Worm (Caenorhabditis elegans) whole organism, L1 larva: ENCODE data around the gene ZK593.2.

Source experiments
- C16A3.4 ChIP-seq: fragments of 150-350 bp; optimal IDR thresholded peaks from 2 replicates; lab custom pipeline; 2014; ENCODE audit warnings: missing biosample characterization, missing genetic modification characterization
- Y116A8C.19 ChIP-seq: sonication (generic microtip); optimal IDR thresholded peaks from 2 replicates; lab custom pipeline; 2016; ENCODE audit warnings: missing compliant biosample characterization, missing genetic modification characterization, borderline replicate concordance
- aha-1 ChIP-seq: fragments of 150-350 bp; optimal IDR thresholded peaks from 2 replicates; lab custom pipeline; 2014; ENCODE audit warnings: missing biosample characterization, missing genetic modification characterization
- aly-2 ChIP-seq: fragments of 150-350 bp; optimal IDR thresholded peaks from 2 replicates; lab custom pipeline; 2014; ENCODE audit warnings: missing biosample characterization, missing genetic modification characterization
- ama-1 ChIP-seq: fragments of 150-350 bp; optimal IDR thresholded peaks from 2 replicates; lab custom pipeline; 2014
- blmp-1 ChIP-seq: fragments of 150-350 bp; optimal IDR thresholded peaks from 2 replicates; lab custom pipeline; 2014; ENCODE audit warnings: missing biosample characterization, missing genetic modification characterization
- ceh-82 ChIP-seq, 3 experiments: fragments of 150-350 bp in 1 of 3; sonication (generic microtip) in 2 of 3; optimal IDR thresholded peaks; 2 replicates each; lab custom pipeline; 2014 to 2017; ENCODE audit warnings: missing biosample characterization in 3 of 3, missing genetic modification characterization in 3 of 3
- dpl-1 ChIP-seq, 3 experiments: fragments of 150-350 bp in 2 of 3; sonication (generic microtip) in 1 of 3; optimal IDR thresholded peaks; 2 replicates each; lab custom pipeline; 2014 to 2017; ENCODE audit warnings: missing biosample characterization in 3 of 3, missing genetic modification characterization in 3 of 3, missing genetic modification reagents in 3 of 3
- dsc-1 ChIP-seq: sonication (generic microtip); optimal IDR thresholded peaks from 2 replicates; lab custom pipeline; 2016; ENCODE audit warnings: mild to moderate bottlenecking, missing genetic modification characterization, missing compliant biosample characterization
- egl-13 ChIP-seq: sonication (generic microtip); optimal IDR thresholded peaks from 2 replicates; lab custom pipeline; 2016; ENCODE audit warnings: missing genotype, missing genetic modification reagents, missing genetic modification characterization, missing compliant biosample characterization
- elt-2 ChIP-seq: sonication (generic microtip); optimal IDR thresholded peaks from 2 replicates; lab custom pipeline; 2016; ENCODE audit warnings: missing genetic modification characterization, mild to moderate bottlenecking, inconsistent platforms, missing compliant biosample characterization, missing genetic modification reagents
- elt-3 ChIP-seq, 6 experiments: fragments of 150-350 bp in 1 of 6; sonication (generic microtip); optimal IDR thresholded peaks; 2 replicates each; lab custom pipeline; 2017 to 2018; ENCODE audit warnings: missing biosample characterization in 6 of 6, missing genetic modification characterization in 6 of 6, inconsistent platforms in 1 of 6
- fkh-10 ChIP-seq: sonication (generic microtip); optimal IDR thresholded peaks from 2 replicates; lab custom pipeline; 2017; ENCODE audit warnings: missing biosample characterization, missing genetic modification reagents, missing genetic modification characterization
- fkh-8 ChIP-seq: sonication (generic microtip); optimal IDR thresholded peaks from 2 replicates; lab custom pipeline; 2016; ENCODE audit warnings: mild to moderate bottlenecking, missing genetic modification characterization, missing compliant biosample characterization
- fos-1 ChIP-seq: fragments of 150-350 bp; optimal IDR thresholded peaks from 2 replicates; lab custom pipeline; 2014; ENCODE audit warnings: missing biosample characterization, missing genetic modification characterization
- grh-1 ChIP-seq: fragments of 200-800 bp; sonication (Bioruptor generic); IDR thresholded peaks from 2 replicates; pipeline ENCODE4 v1.3.6; 2022; ENCODE audit warnings: missing genetic modification reagents, missing genetic modification characterization, missing compliant biosample characterization
- hpl-2 ChIP-seq: fragments of 150-350 bp; optimal IDR thresholded peaks from 2 replicates; lab custom pipeline; 2014; ENCODE audit warnings: missing biosample characterization, missing genetic modification reagents, missing genetic modification characterization
- irx-1 ChIP-seq: sonication (generic microtip); optimal IDR thresholded peaks from 2 replicates; lab custom pipeline; 2016; ENCODE audit warnings: missing genetic modification characterization, missing compliant biosample characterization
- jun-1 ChIP-seq: fragments of 150-350 bp; optimal IDR thresholded peaks from 2 replicates; lab custom pipeline; 2014; ENCODE audit warnings: missing biosample characterization, missing genetic modification reagents, missing genetic modification characterization
- lin-13 ChIP-seq: fragments of 150-350 bp; optimal IDR thresholded peaks from 2 replicates; lab custom pipeline; 2014; ENCODE audit warnings: missing biosample characterization, missing genetic modification reagents, missing genetic modification characterization
- lin-14 ChIP-seq: fragments of 200-800 bp; sonication (Bioruptor generic); optimal IDR thresholded peaks from 2 replicates; lab custom pipeline; 2018; ENCODE audit warnings: mild to moderate bottlenecking, missing genetic modification characterization, moderate library complexity, missing compliant biosample characterization
- lin-15B ChIP-seq: fragments of 150-350 bp; sonication (generic microtip); optimal IDR thresholded peaks from 3 replicates; lab custom pipeline; 2014; ENCODE audit warnings: missing biosample characterization, missing genetic modification characterization
- lin-35 ChIP-seq, 2 experiments: fragments of 150-350 bp; optimal IDR thresholded peaks; 2 replicates each; lab custom pipeline; 2014; ENCODE audit warnings: missing biosample characterization in 2 of 2, missing genetic modification characterization in 2 of 2, missing genetic modification reagents in 2 of 2
- lsy-2 ChIP-seq, 2 experiments: fragments of 150-350 bp; optimal IDR thresholded peaks; 2 replicates each; lab custom pipeline; 2014; ENCODE audit warnings: missing biosample characterization in 2 of 2, missing genetic modification characterization in 2 of 2
- mdl-1 ChIP-seq, 2 experiments: fragments of 150-350 bp; optimal IDR thresholded peaks; 2 replicates each; lab custom pipeline; 2014 to 2017; ENCODE audit warnings: missing biosample characterization in 2 of 2, missing genetic modification characterization in 2 of 2, inconsistent platforms in 1 of 2
- mep-1 ChIP-seq: fragments of 150-350 bp; optimal IDR thresholded peaks from 2 replicates; lab custom pipeline; 2014; ENCODE audit warnings: missing biosample characterization, missing genetic modification characterization
- nhr-19 ChIP-seq: fragments of 200-800 bp; sonication (Bioruptor generic); conservative IDR thresholded peaks from 2 replicates; pipeline ENCODE4 v1.3.6; 2022; ENCODE audit warnings: missing genetic modification characterization, missing compliant biosample characterization
- nhr-20 ChIP-seq: sonication (generic microtip); optimal IDR thresholded peaks from 2 replicates; lab custom pipeline; 2016; ENCODE audit warnings: mild to moderate bottlenecking, missing genetic modification characterization, missing compliant biosample characterization
- nhr-237 ChIP-seq: fragments of 150-350 bp; optimal IDR thresholded peaks from 2 replicates; lab custom pipeline; 2014; ENCODE audit warnings: missing biosample characterization, missing genetic modification characterization
- nhr-47 ChIP-seq: sonication (generic microtip); optimal IDR thresholded peaks from 2 replicates; lab custom pipeline; 2016; ENCODE audit warnings: mild to moderate bottlenecking, missing genetic modification characterization, moderate library complexity, missing compliant biosample characterization
- nhr-71 ChIP-seq: sonication (generic microtip); optimal IDR thresholded peaks from 2 replicates; lab custom pipeline; 2016; ENCODE audit warnings: mild to moderate bottlenecking, missing genetic modification characterization, moderate library complexity, missing compliant biosample characterization
- nhr-77 ChIP-seq: fragments of 150-350 bp; optimal IDR thresholded peaks from 2 replicates; lab custom pipeline; 2014; ENCODE audit warnings: missing biosample characterization, missing genetic modification characterization
- nhr-90 ChIP-seq: sonication (generic microtip); optimal IDR thresholded peaks from 2 replicates; lab custom pipeline; 2016; ENCODE audit warnings: mild to moderate bottlenecking, missing genetic modification characterization, missing compliant biosample characterization; ENCODE audit not compliant: poor library complexity
- pax-3 ChIP-seq: fragments of 200-800 bp; sonication (Bioruptor generic); optimal IDR thresholded peaks from 2 replicates; lab custom pipeline; 2018; ENCODE audit warnings: mild to moderate bottlenecking, missing genetic modification characterization, moderate library complexity, missing compliant biosample characterization
- pqm-1 ChIP-seq: sonication (generic microtip); optimal IDR thresholded peaks from 3 replicates; lab custom pipeline; 2017; ENCODE audit warnings: missing biosample characterization, missing genetic modification characterization
- rnt-1 ChIP-seq: sonication (generic microtip); optimal IDR thresholded peaks from 2 replicates; lab custom pipeline; 2016; ENCODE audit warnings: mild to moderate bottlenecking, missing genetic modification characterization, moderate library complexity, missing compliant biosample characterization
- snpc-4 ChIP-seq: fragments of 150-350 bp; optimal IDR thresholded peaks from 2 replicates; lab custom pipeline; 2014; ENCODE audit warnings: missing biosample characterization, missing genetic modification characterization
- snu-23 ChIP-seq: sonication (generic microtip); optimal IDR thresholded peaks from 2 replicates; lab custom pipeline; 2016; ENCODE audit warnings: missing genetic modification characterization, missing compliant biosample characterization
- sptf-1 ChIP-seq: fragments of 150-350 bp; optimal IDR thresholded peaks from 2 replicates; lab custom pipeline; 2014; ENCODE audit warnings: missing biosample characterization, missing genetic modification characterization
- tbx-2 ChIP-seq: sonication (generic microtip); optimal IDR thresholded peaks from 2 replicates; lab custom pipeline; 2016; ENCODE audit warnings: missing genetic modification characterization, missing compliant biosample characterization
- unc-130 ChIP-seq: fragments of 150-350 bp; optimal IDR thresholded peaks from 2 replicates; lab custom pipeline; 2017; ENCODE audit warnings: missing biosample characterization, missing genetic modification characterization, inconsistent platforms
- unc-86 ChIP-seq: sonication (generic microtip); optimal IDR thresholded peaks from 2 replicates; lab custom pipeline; 2016; ENCODE audit warnings: missing genetic modification characterization, missing compliant biosample characterization
- vab-15 ChIP-seq: sonication (generic microtip); optimal IDR thresholded peaks from 2 replicates; lab custom pipeline; 2017; ENCODE audit warnings: missing genotype, mild to moderate bottlenecking, missing genetic modification characterization, missing compliant biosample characterization
- xbp-1 ChIP-seq: sonication (generic microtip); optimal IDR thresholded peaks from 2 replicates; lab custom pipeline; 2016; ENCODE audit warnings: missing genetic modification characterization, missing compliant biosample characterization
- zip-4 ChIP-seq: fragments of 200-800 bp; sonication (Bioruptor generic); optimal IDR thresholded peaks from 2 replicates; lab custom pipeline; 2018; ENCODE audit warnings: mild to moderate bottlenecking, missing genetic modification characterization, moderate library complexity, missing compliant biosample characterization
- ztf-11 ChIP-seq, 2 experiments: sonication (generic microtip); optimal IDR thresholded peaks; 2 replicates each; lab custom pipeline; 2016 to 2017; ENCODE audit warnings: missing genetic modification characterization in 2 of 2, missing biosample characterization in 1 of 2, missing compliant biosample characterization in 1 of 2

The ZK593.2 gene

DNA sequence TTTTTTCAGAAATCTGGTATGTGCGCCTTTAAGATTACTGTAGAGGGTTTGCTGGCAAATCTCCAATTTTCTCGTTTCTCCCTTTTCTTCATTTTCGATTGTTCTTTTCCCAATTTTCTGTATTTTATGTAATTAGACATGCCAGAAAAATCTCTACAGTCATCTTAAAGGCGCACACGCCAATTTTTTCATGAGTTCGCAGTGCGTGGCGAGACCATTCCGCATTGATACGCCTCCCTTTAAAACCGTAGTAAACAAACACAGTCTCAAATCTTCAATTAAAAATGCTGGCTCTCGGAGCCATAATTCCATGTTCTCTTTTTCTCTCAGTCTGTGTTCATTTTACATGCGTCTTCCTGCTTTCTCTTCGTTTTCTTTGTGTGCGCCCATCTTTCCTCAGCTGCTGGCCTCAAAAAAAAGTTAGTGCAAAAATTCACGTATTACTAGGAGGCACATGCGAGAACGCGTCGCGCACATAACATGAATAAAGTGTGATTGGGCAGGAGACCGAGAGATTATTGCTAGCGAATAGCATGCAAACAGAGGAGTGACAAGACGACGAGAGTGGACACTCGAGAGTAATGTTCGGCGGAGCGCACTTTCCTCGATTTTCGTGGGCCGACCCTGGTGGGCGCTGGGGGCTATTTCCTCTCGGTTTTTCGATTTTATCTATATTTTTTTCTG is 5.8 kb downstream of the ZK593.2 start (continued):
- TF ChIP-seq elt-3 (tag; optimal IDR thresholded peaks at IDR 0.05; lab: Kevin White, UChicago) (peak in 1 of 6 experiments; percentile 57), fos-1 (tag; lab: Kevin White, UChicago) (peak; percentile 48), sptf-1 (tag; lab: Kevin White, UChicago) (no peak), snu-23 (peak; percentile 91)

DNA sequence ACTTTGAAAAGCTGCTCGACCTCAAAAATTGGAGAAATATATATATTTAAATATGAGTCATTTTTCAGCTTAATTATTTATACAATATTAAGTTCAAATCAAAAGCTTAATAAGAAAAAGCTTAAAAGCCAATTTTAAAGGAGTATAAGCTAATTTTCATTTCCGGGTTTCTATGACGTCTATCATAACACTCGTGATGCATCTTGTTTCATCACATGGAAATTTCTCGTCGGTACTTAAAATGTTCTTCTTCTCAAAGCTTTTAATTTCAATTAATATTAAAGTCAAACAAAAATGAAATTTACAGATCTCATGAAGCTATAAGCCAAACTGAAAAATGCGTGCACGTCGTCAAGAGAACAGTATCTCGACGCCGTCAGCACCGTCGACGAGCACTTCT is 6.6 kb downstream of the ZK593.2 start, which contains the start of gene rbr-2:
Gene rbr-2, plus strand, starts transcription at position 301 of the 400 bp plus-strand sequence.
- no peak for TF ChIP-seq grh-1 (GFP tag; lab: Robert Waterston, UW)
- no peak for TF ChIP-seq unc-130 (tag; lab: Kevin White, UChicago)
- TF ChIP-seq sptf-1 (tag; lab: Kevin White, UChicago) = no peak
- TF ChIP-seq elt-3 (tag; optimal IDR thresholded peaks at IDR 0.05; lab: Kevin White, UChicago) = no peak
- TF ChIP-seq jun-1 = no peak
- TF ChIP-seq mdl-1 (tag; optimal IDR thresholded peaks at IDR 0.05; lab: Kevin White, UChicago) = no peak

ce11 chrIV:10933062-10933552 is 19.9 kb downstream of the ZK593.2 start, which contains the start of the genes dnc-1 and lsm-7:
dnc-1 (minus strand) TSS chrIV:10933203.
lsm-7 (plus strand) TSS chrIV:10933502.
- TF ChIP-seq aly-2 (tag; lab: Kevin White, UChicago) (no peak), egl-13 (tag; lab: Kevin White, UChicago) (peak; percentile 50), fos-1 (tag; lab: Kevin White, UChicago) (peak; percentile 45), elt-2 (tag; lab: Kevin White, UChicago) (peak; percentile 6), dpl-1 (GFP tag; optimal IDR thresholded peaks at IDR 0.05; lab: Kevin White, UChicago) (peak; percentile 69 to 79 (median 69)), nhr-237 (tag; lab: Kevin White, UChicago) (no peak), tbx-2 (peak; percentile 62), xbp-1 (tag; lab: Kevin White, UChicago) (peak; percentile 57), ama-1 (no peak), nhr-77 (tag; lab: Kevin White, UChicago) (peak; percentile 60), nhr-20 (tag; lab: Kevin White, UChicago) (peak; percentile 70), lin-15B (peak; percentile 49), lsy-2 (tag; optimal IDR thresholded peaks at IDR 0.05; lab: Kevin White, UChicago) (peak; percentile 77 to 87), ceh-82 (tag; optimal IDR thresholded peaks at IDR 0.05; lab: Kevin White, UChicago) (peak; percentile 53 to 73 (median 63)), fkh-8 (tag; lab: Kevin White, UChicago) (peak; percentile 69), lin-14 (GFP tag; lab: Kevin White, UChicago) (peak; percentile 90), mep-1 (tag; lab: Kevin White, UChicago) (peak; percentile 86), elt-3 (tag; optimal IDR thresholded peaks at IDR 0.05; lab: Kevin White, UChicago) (peak in 2 of 6 experiments; percentile 45 to 46), rnt-1 (tag; lab: Kevin White, UChicago) (peak; percentile 80), lin-35 (GFP tag; optimal IDR thresholded peaks at IDR 0.05; lab: Kevin White, UChicago) (peak; percentile 76 to 82), nhr-90 (tag; lab: Kevin White, UChicago) (peak; percentile 20), vab-15 (tag; lab: Kevin White, UChicago) (no peak), aha-1 (tag; lab: Kevin White, UChicago) (no peak), snpc-4 (peak; percentile 64), nhr-47 (tag; lab: Kevin White, UChicago) (peak; percentile 72), ztf-11 (tag; optimal IDR thresholded peaks at IDR 0.05; lab: Kevin White, UChicago) (no peak), C16A3.4 (tag; lab: Kevin White, UChicago) (peak; percentile 90), blmp-1 (tag; lab: Kevin White, UChicago) (no peak), hpl-2 (GFP tag; lab: Kevin White, UChicago) (peak; percentile 41), pax-3 (tag; lab: Kevin White, UChicago) (peak; percentile 13), snu-23 (peak; percentile 76), unc-130 (tag; lab: Kevin White, UChicago) (peak; percentile 9), Y116A8C.19 (tag; lab: Kevin White, UChicago) (no peak), zip-4 (peak; percentile 90), dsc-1 (tag; lab: Kevin White, UChicago) (peak; percentile 48), mdl-1 (tag; optimal IDR thresholded peaks at IDR 0.05; lab: Kevin White, UChicago) (peak in 1 of 2 experiments; percentile 34), fkh-10 (GFP tag; lab: Kevin White, UChicago) (peak; percentile 46), nhr-19 (GFP tag; lab: Robert Waterston, UW) (peak; percentile 50), unc-86 (tag; lab: Kevin White, UChicago) (peak; percentile 52), irx-1 (tag; lab: Kevin White, UChicago) (no peak), nhr-71 (tag; lab: Kevin White, UChicago) (peak; percentile 84), pqm-1 (no peak), lin-13 (peak; percentile 68)
